Worm (Caenorhabditis elegans) whole organism, L4 larva: Measurements from ENCODE around the gene R07B7.10.

Experiments
- lin-1 ChIP-seq: fragments of 200-800 bp; sonication (Bioruptor generic); IDR thresholded peaks from 2 replicates; pipeline ENCODE4 v1.3.6; 2022; ENCODE audit warnings: missing genetic modification reagents, missing genetic modification characterization, missing compliant biosample characterization
- nhr-41 ChIP-seq: fragments of 200-800 bp; sonication (Bioruptor generic); IDR thresholded peaks from 2 replicates; pipeline ENCODE4 v1.3.6; 2022; ENCODE audit warnings: missing genetic modification reagents, missing genetic modification characterization, missing compliant biosample characterization
- unc-39 ChIP-seq: sonication (generic microtip); optimal IDR thresholded peaks from 2 replicates; lab custom pipeline; 2017; ENCODE audit warnings: missing biosample characterization, missing genetic modification characterization

- TF ChIP-seq unc-39 (tag; lab: Kevin White, UChicago) (no peak), nhr-41 (GFP tag; lab: Robert Waterston, UW) (no peak), lin-1 (no peak)
Measured at ce11 chrV:12103920-12104319, 20.9 kb downstream of the R07B7.10 start, which contains the start of gene nhr-153.
